Fruit fly (Drosophila melanogaster): Measurements from ENCODE around the gene CG4768.

Gene CG4768

DNA sequence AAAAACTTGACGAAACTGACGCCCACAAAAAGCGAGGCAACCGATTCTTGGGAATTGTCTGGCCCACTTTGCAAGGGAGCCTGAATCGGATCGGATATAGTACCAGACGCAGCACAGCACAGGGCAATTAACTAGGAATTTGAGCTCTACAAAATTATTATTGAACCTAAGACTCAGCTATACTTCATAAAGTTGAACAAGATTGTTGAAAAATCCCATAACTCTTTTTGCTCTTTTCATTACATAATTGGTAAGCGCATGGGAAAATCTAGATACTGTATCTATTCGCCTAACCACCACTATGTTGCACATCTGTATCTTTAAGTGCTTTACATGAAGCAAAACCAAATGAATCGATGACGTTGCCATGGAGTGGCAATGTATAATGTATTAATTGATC is 41.2 kb downstream of the CG4768 start (continued):
- TF ChIP-seq tna (GFP tag; IDR thresholded peaks at IDR 0.05; ENCODE audit: partially characterized antibody) = no peak
- TF ChIP-seq wek (GFP tag; optimal IDR thresholded peaks at IDR 0.05) = peak; percentile 40
- no peak for TF ChIP-seq gfzf (GFP tag; optimal IDR thresholded peaks at IDR 0.05)
- TF ChIP-seq CG33213 (GFP tag; optimal IDR thresholded peaks at IDR 0.05) = peak; percentile 62
- TF ChIP-seq tap (tag; optimal IDR thresholded peaks at IDR 0.05) = peak; percentile 76
- no peak for TF ChIP-seq stwl (tag; optimal IDR thresholded peaks at IDR 0.05)
- TF ChIP-seq NFAT (GFP tag; IDR thresholded peaks at IDR 0.05) = 0 out of 2 replicates have a peak, but pooled peaks have one; percentile 15
- peak; percentile 88 for TF ChIP-seq CG17328 (GFP tag; IDR thresholded peaks at IDR 0.05)
- no peak for TF ChIP-seq zf30C (GFP tag; optimal IDR thresholded peaks at IDR 0.05)
- TF ChIP-seq CG12104 (GFP tag; optimal IDR thresholded peaks at IDR 0.05) = peak; percentile 30
- peak; percentile 40 for TF ChIP-seq Sry-δ (GFP tag; optimal IDR thresholded peaks at IDR 0.05)
- TF ChIP-seq CG34224 (GFP tag; IDR thresholded peaks at IDR 0.05; ENCODE audit: partially characterized antibody) = no peak
- peak; percentile 69 for TF ChIP-seq odd (GFP tag; optimal IDR thresholded peaks at IDR 0.05)
- no peak for TF ChIP-seq CG42726 (GFP tag; IDR thresholded peaks at IDR 0.05; ENCODE audit: partially characterized antibody)
- peak; percentile 19 for TF ChIP-seq D19B (GFP tag; optimal IDR thresholded peaks at IDR 0.05)
- TF ChIP-seq CG11696 (GFP tag; IDR thresholded peaks at IDR 0.05) = peak; percentile 86
- TF ChIP-seq nom (GFP tag; optimal IDR thresholded peaks at IDR 0.05) = peak; percentile 64
- TF ChIP-seq Lim3 (GFP tag; IDR thresholded peaks at IDR 0.05) = 0 out of 2 replicates have a peak, but pooled peaks have one; percentile 30
- TF ChIP-seq CG6765 (GFP tag; optimal IDR thresholded peaks at IDR 0.05) = no peak
- TF ChIP-seq CG13287 (GFP tag; IDR thresholded peaks at IDR 0.05; ENCODE audit: partially characterized antibody) = no peak
- TF ChIP-seq sqz (GFP tag; optimal IDR thresholded peaks at IDR 0.05) = peak; percentile 10
- peak; percentile 75 for TF ChIP-seq CoRest (tag; optimal IDR thresholded peaks at IDR 0.05)
- no peak for TF ChIP-seq CG11398 (GFP tag; optimal IDR thresholded peaks at IDR 0.05)
- peak; percentile 66; the same call in 2 of the 3 replicates for TF ChIP-seq gce (GFP tag; IDR thresholded peaks at IDR 0.05)
- no peak for TF ChIP-seq inv (GFP tag; IDR thresholded peaks at IDR 0.05; ENCODE audit: partially characterized antibody)
- TF ChIP-seq gem (tag; optimal IDR thresholded peaks at IDR 0.05) = peak; percentile 84
- no peak for TF ChIP-seq CG9797 (GFP tag; optimal IDR thresholded peaks at IDR 0.05)
- peak; percentile 78 for TF ChIP-seq CG12769 (tag; optimal IDR thresholded peaks at IDR 0.05)
- peak; percentile 71 for TF ChIP-seq mam (GFP tag; optimal IDR thresholded peaks at IDR 0.05)
- TF ChIP-seq CG14014 (GFP tag; IDR thresholded peaks at IDR 0.05) = peak; percentile 72; the same call in 1 of the 2 replicates
- TF ChIP-seq CG7745 (tag; optimal IDR thresholded peaks at IDR 0.05) = no peak
- no peak for TF ChIP-seq CG6683 (GFP tag; optimal IDR thresholded peaks at IDR 0.05)
- peak; percentile 81 for TF ChIP-seq HLH3B (GFP tag; IDR thresholded peaks at IDR 0.05)
- TF ChIP-seq sisA (GFP tag; IDR thresholded peaks at IDR 0.05) = peak; percentile 66
- TF ChIP-seq repo (GFP tag; optimal IDR thresholded peaks at IDR 0.05) = peak; percentile 60
- peak; percentile 61 for TF ChIP-seq CG7556 (GFP tag; optimal IDR thresholded peaks at IDR 0.05)
- no peak for TF ChIP-seq ash1 (GFP tag; optimal IDR thresholded peaks at IDR 0.05)
- no peak for TF ChIP-seq gro (GFP tag; optimal IDR thresholded peaks at IDR 0.05)
- peak; percentile 34; the same call in 1 of the 2 replicates for TF ChIP-seq gt (GFP tag; IDR thresholded peaks at IDR 0.05)
- TF ChIP-seq CG8478 (optimal IDR thresholded peaks at IDR 0.05) = no peak
- no peak for TF ChIP-seq CG15479 (GFP tag; optimal IDR thresholded peaks at IDR 0.05)
- TF ChIP-seq hb (GFP tag; IDR thresholded peaks at IDR 0.05; ENCODE audit: partially characterized antibody) = no peak
- no peak for TF ChIP-seq pfk (GFP tag; optimal IDR thresholded peaks at IDR 0.05)
- peak; percentile 76 for TF ChIP-seq stc (GFP tag; IDR thresholded peaks at IDR 0.05)
- no peak for TF ChIP-seq Dip2 (GFP tag; IDR thresholded peaks at IDR 0.05)
- peak; percentile 65 for TF ChIP-seq salm (tag; optimal IDR thresholded peaks at IDR 0.05)
- peak; percentile 33 for TF ChIP-seq CG2120 (GFP tag; optimal IDR thresholded peaks at IDR 0.05)
- no peak for TF ChIP-seq Tbp (GFP tag; optimal IDR thresholded peaks at IDR 0.05)
- TF ChIP-seq CG17385 (GFP tag; optimal IDR thresholded peaks at IDR 0.05) = peak; percentile 70
- no peak for TF ChIP-seq Dll (GFP tag; IDR thresholded peaks at IDR 0.05; ENCODE audit: partially characterized antibody)
- TF ChIP-seq B-H1 (GFP tag; IDR thresholded peaks at IDR 0.05) = peak; percentile 46; the same call in 2 of the 3 replicates

All from whole organism, embryonic.